In genomic region chrII:5907482-5907881, ce11 we compare ENCODE assay signal across 2 worm cellular contexts.
A peak's percentile ranks its signal among the peaks of the same experiment; 100 is the strongest.
TF ChIP-seq lines count a peak whose summit lies in the region.

Gene vps-35 (plus strand): TSS chrII:5907816.

TF ChIP-seq in whole organism, L1 larva, 84 proteins besides CTCF, POLR2A, EP300 and RAD21 (continued from another document):
- TF ChIP-seq ces-1 (GFP tag; optimal IDR thresholded peaks at IDR 0.05; lab: Kevin White, UChicago) (no peak), lsy-2 (tag; optimal IDR thresholded peaks at IDR 0.05; lab: Kevin White, UChicago) (peak; percentile 19 to 62)

TF ChIP-seq in whole organism, L4 larva, 104 proteins besides CTCF, POLR2A, EP300 and RAD21 (continued from another document):
- TF ChIP-seq php-3 (GFP tag; IDR thresholded peaks at IDR 0.05; lab: Robert Waterston, UW) (no peak), hif-1 (tag; optimal IDR thresholded peaks at IDR 0.05; lab: Kevin White, UChicago) (no peak), aly-2 (tag; optimal IDR thresholded peaks at IDR 0.05; lab: Kevin White, UChicago) (no peak), ceh-82 (tag; optimal IDR thresholded peaks at IDR 0.05; lab: Kevin White, UChicago) (no peak), daf-16 (GFP tag; optimal IDR thresholded peaks at IDR 0.05; lab: Kevin White, UChicago) (no peak), daf-16 (tag; optimal IDR thresholded peaks at IDR 0.05; lab: Kevin White, UChicago) (no peak), lir-3 (tag; optimal IDR thresholded peaks at IDR 0.05; lab: Kevin White, UChicago) (no peak)
